Fruit fly (Drosophila melanogaster): ENCODE results near the gene CG34164.

DNA sequence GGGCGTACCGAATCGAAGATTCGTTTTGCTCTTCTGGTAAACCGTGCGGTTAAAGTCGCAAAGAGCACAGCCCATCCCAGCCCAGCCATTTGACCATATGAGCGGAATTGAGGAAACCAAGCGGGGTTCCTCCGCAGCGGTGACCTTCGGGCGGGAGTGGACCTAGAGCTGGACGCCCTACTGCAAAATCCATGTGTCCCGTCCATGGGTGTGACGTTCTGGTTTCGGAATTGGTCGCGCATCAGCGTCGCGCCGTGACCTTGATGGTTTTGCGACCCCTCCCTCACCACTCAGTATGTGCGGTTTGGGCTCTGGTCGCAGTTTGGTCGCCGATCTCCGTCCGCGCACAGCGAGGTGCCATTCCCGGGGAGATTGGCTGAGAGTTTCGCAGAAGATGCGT lies 36.6 kb downstream of the CG34164 start:
- TF ChIP-seq CG4496 (GFP tag; IDR thresholded peaks at IDR 0.05) (no peak), fd96Ca (GFP tag; IDR thresholded peaks at IDR 0.05) (no peak), CG12605 (GFP tag; IDR thresholded peaks at IDR 0.05) (no peak), CG14655 (GFP tag; optimal IDR thresholded peaks at IDR 0.05) (no peak), D1 (tag; optimal IDR thresholded peaks at IDR 0.05) (no peak), CG8301 (tag; optimal IDR thresholded peaks at IDR 0.05) (no peak), Pif1B (GFP tag; optimal IDR thresholded peaks at IDR 0.05) (no peak), EcR (GFP tag; optimal IDR thresholded peaks at IDR 0.05) (no peak), gl (tag; optimal IDR thresholded peaks at IDR 0.05) (no peak), CG8159 (tag; optimal IDR thresholded peaks at IDR 0.05) (no peak), CG10348 (GFP tag; IDR thresholded peaks at IDR 0.05) (no peak), CG15710 (tag; optimal IDR thresholded peaks at IDR 0.05) (no peak), Pif1A (GFP tag; optimal IDR thresholded peaks at IDR 0.05) (no peak), Snoo (tag; optimal IDR thresholded peaks at IDR 0.05) (no peak)
